Worm (Caenorhabditis elegans): ENCODE results near the gene str-32.

Gene str-32

ce11 chrV:4879251-4879650 is 2.0 kb downstream of the str-32 start, which contains the start of gene T19H12.15:
T19H12.15 (minus strand) TSS chrV:4879351.
- TF ChIP-seq hlh-8 (tag; optimal IDR thresholded peaks at IDR 0.05) (no peak), ahr-1 (tag; optimal IDR thresholded peaks at IDR 0.05) (no peak), unc-86 (tag; optimal IDR thresholded peaks at IDR 0.05) (no peak), ceh-48 (tag; optimal IDR thresholded peaks at IDR 0.05) (no peak), unc-42 (tag; optimal IDR thresholded peaks at IDR 0.05) (no peak), T23F11.4 (GFP tag; optimal IDR thresholded peaks at IDR 0.05) (no peak), gmeb-2 (tag; optimal IDR thresholded peaks at IDR 0.05) (no peak), che-1 (tag; optimal IDR thresholded peaks at IDR 0.05) (no peak), nfya-1 (tag; optimal IDR thresholded peaks at IDR 0.05) (no peak), pqm-1 (tag; optimal IDR thresholded peaks at IDR 0.05) (no peak), ceh-6 (GFP tag; optimal IDR thresholded peaks at IDR 0.05) (no peak), hlh-15 (tag; optimal IDR thresholded peaks at IDR 0.05) (no peak), hlh-30 (tag; optimal IDR thresholded peaks at IDR 0.05; ENCODE audit: insufficient read depth) (no peak)

ce11 chrV:4877587-4877986 is 3.7 kb downstream of the str-32 start, which contains the start of gene T19H12.6:
T19H12.6 (minus strand) TSS chrV:4877687.
- no peak for TF ChIP-seq ttx-3 (tag; optimal IDR thresholded peaks at IDR 0.05)
- no peak for TF ChIP-seq ceh-34 (tag; optimal IDR thresholded peaks at IDR 0.05)
- no peak for TF ChIP-seq mec-3 (tag; optimal IDR thresholded peaks at IDR 0.05; ENCODE audit: borderline replicate concordance)
- no peak for TF ChIP-seq unc-42 (tag; optimal IDR thresholded peaks at IDR 0.05)
- TF ChIP-seq unc-3 (GFP tag; conservative IDR thresholded peaks at IDR 0.05): no peak
- no peak for TF ChIP-seq unc-3 (tag; optimal IDR thresholded peaks at IDR 0.05)
- TF ChIP-seq pha-2 (tag; optimal IDR thresholded peaks at IDR 0.05): no peak

- TF ChIP-seq K09A11.1 (tag; optimal IDR thresholded peaks at IDR 0.05; ENCODE audit: insufficient read depth): no peak
- TF ChIP-seq che-1 (tag; optimal IDR thresholded peaks at IDR 0.05): no peak
- no peak for TF ChIP-seq rnt-1 (tag; optimal IDR thresholded peaks at IDR 0.05)
- TF ChIP-seq hlh-8 (tag; optimal IDR thresholded peaks at IDR 0.05): no peak
- no peak for TF ChIP-seq ceh-14 (tag; optimal IDR thresholded peaks at IDR 0.05)
- no peak for TF ChIP-seq dve-1 (tag; optimal IDR thresholded peaks at IDR 0.05)
- no peak for TF ChIP-seq pqm-1 (tag; optimal IDR thresholded peaks at IDR 0.05)
- TF ChIP-seq unc-86 (tag; optimal IDR thresholded peaks at IDR 0.05): no peak
Measured at ce11 chrV:4871992-4872391, 9.3 kb downstream of the str-32 start, which contains the start of gene srd-33. srd-33 (plus strand) TSS chrV:4872292.

ce11 chrV:4870627-4871026 is 10.7 kb downstream of the str-32 start:
- TF ChIP-seq T23F11.4 (GFP tag; optimal IDR thresholded peaks at IDR 0.05) (no peak), sdc-2 (tag; optimal IDR thresholded peaks at IDR 0.05) (no peak), pag-3 (tag; optimal IDR thresholded peaks at IDR 0.05; ENCODE audit: borderline replicate concordance) (no peak), zip-5 (tag; optimal IDR thresholded peaks at IDR 0.05) (no peak), nhr-11 (tag; optimal IDR thresholded peaks at IDR 0.05) (no peak), tbx-2 (tag; optimal IDR thresholded peaks at IDR 0.05) (no peak), K09A11.1 (tag; optimal IDR thresholded peaks at IDR 0.05; ENCODE audit: insufficient read depth) (no peak)

ce11 chrV:4868698-4869097 is 12.6 kb downstream of the str-32 start:
- TF ChIP-seq K09A11.1 (tag; optimal IDR thresholded peaks at IDR 0.05; ENCODE audit: insufficient read depth) (no peak), ceh-22 (tag; optimal IDR thresholded peaks at IDR 0.05) (no peak), syd-9 (tag; optimal IDR thresholded peaks at IDR 0.05) (no peak), ref-2 (tag; optimal IDR thresholded peaks at IDR 0.05) (no peak), ceh-2 (tag; optimal IDR thresholded peaks at IDR 0.05) (no peak), rnt-1 (tag; optimal IDR thresholded peaks at IDR 0.05) (no peak), unc-86 (tag; optimal IDR thresholded peaks at IDR 0.05) (no peak), tbx-2 (tag; optimal IDR thresholded peaks at IDR 0.05) (no peak), pros-1 (tag; optimal IDR thresholded peaks at IDR 0.05) (no peak)
